Worm (Caenorhabditis elegans) whole organism, young adult: ENCODE results near the gene cnnm-3.

Experiments used
- ama-1 ChIP-seq, 3 experiments: fragments of 150-350 bp in 1 of 3; sonication (generic microtip) in 2 of 3; optimal IDR thresholded peaks; 2 replicates each; lab custom pipeline; 2014 to 2018; ENCODE audit warnings: missing biosample characterization in 2 of 3, missing genetic modification characterization in 2 of 3, missing genetic modification reagents in 2 of 3
- ceh-79 ChIP-seq: sonication (generic microtip); optimal IDR thresholded peaks from 2 replicates; lab custom pipeline; 2017; ENCODE audit warnings: mild to moderate bottlenecking, missing genetic modification characterization, missing compliant biosample characterization
- chd-7 ChIP-seq: sonication (generic microtip); optimal IDR thresholded peaks from 2 replicates; lab custom pipeline; 2016; ENCODE audit warnings: mild to moderate bottlenecking, missing genetic modification characterization, moderate library complexity, missing compliant biosample characterization
- lin-54 ChIP-seq: fragments of 200-800 bp; sonication (Bioruptor generic); optimal IDR thresholded peaks from 2 replicates; lab custom pipeline; 2018; ENCODE audit warnings: mild to moderate bottlenecking, missing genetic modification characterization, missing compliant biosample characterization
- somi-1 ChIP-seq: fragments of 200-800 bp; sonication (Bioruptor generic); optimal IDR thresholded peaks from 2 replicates; lab custom pipeline; 2018; ENCODE audit warnings: mild to moderate bottlenecking, missing genetic modification characterization, missing compliant biosample characterization
- zim-3 ChIP-seq: sonication (generic microtip); optimal IDR thresholded peaks from 2 replicates; lab custom pipeline; 2017; ENCODE audit warnings: mild to moderate bottlenecking, missing genetic modification characterization, moderate library complexity, missing compliant biosample characterization

DNA sequence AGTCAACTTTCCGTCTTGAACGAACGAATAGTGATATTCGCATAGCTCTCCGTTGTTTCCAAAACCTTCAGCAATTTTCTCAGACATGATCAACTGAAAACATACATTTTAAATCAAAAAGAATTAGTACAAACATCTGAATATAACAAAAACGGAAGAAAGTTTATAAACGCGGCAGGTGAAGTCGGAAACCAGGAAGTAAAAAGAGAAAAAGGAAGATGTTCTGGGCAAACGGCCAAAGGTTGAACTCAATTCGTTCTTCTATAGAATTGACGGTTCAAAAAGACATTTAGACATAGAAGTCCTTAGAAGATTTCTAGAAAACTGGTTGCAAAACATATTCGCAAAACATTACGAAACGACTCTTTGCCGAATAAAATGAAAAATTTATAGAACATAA is 41.6 kb upstream of the cnnm-3 start, which contains the start of gene F52E4.5:
- no peak for TF ChIP-seq somi-1 (GFP tag; lab: Kevin White, UChicago)
- TF ChIP-seq zim-3 (tag; lab: Kevin White, UChicago) = no peak
- TF ChIP-seq chd-7 (tag; lab: Kevin White, UChicago) = no peak
- no peak for TF ChIP-seq lin-54 (GFP tag; lab: Kevin White, UChicago)
- no peak for TF ChIP-seq ceh-79 (tag; lab: Kevin White, UChicago)
- no peak for TF ChIP-seq ama-1 (optimal IDR thresholded peaks at IDR 0.05; lab: Kevin White, UChicago)
- TF ChIP-seq ama-1 (GFP tag; optimal IDR thresholded peaks at IDR 0.05; lab: Kevin White, UChicago) = no peak
